Worm (Caenorhabditis elegans) whole organism, midembryonic: ENCODE measurements around the gene sec-31.

Experiments
- T22C8.4 ChIP-seq: fragments of 200-800 bp; sonication (Bioruptor generic); IDR thresholded peaks from 2 replicates; pipeline ENCODE4 v1.3.6; 2022; ENCODE audit warnings: missing genetic modification characterization, missing compliant biosample characterization
- ztf-23 ChIP-seq: fragments of 200-800 bp; sonication (Bioruptor generic); IDR thresholded peaks from 2 replicates; pipeline ENCODE4 v1.3.6; 2022; ENCODE audit warnings: missing genetic modification reagents, missing genetic modification characterization, missing compliant biosample characterization

- TF ChIP-seq ztf-23 (GFP tag; lab: Robert Waterston, UW) (no peak), T22C8.4 (GFP tag; lab: Robert Waterston, UW) (no peak)
Observed at ce11 chrIV:11323666-11324065, 47.9 kb downstream of the sec-31 start.
